Worm (Caenorhabditis elegans) whole organism, L3 larva: ENCODE results near the gene F54D5.15.

Source experiments
- R02D3.7 ChIP-seq: fragments of 150-350 bp; optimal IDR thresholded peaks from 2 replicates; lab custom pipeline; 2014; ENCODE audit warnings: missing biosample characterization, missing genetic modification characterization
- ZK546.5 ChIP-seq: sonication (generic microtip); optimal IDR thresholded peaks from 2 replicates; lab custom pipeline; 2017; ENCODE audit warnings: missing biosample characterization, missing genetic modification characterization
- aly-2 ChIP-seq: fragments of 150-350 bp; optimal IDR thresholded peaks from 2 replicates; lab custom pipeline; 2014; ENCODE audit warnings: missing biosample characterization, missing genetic modification characterization
- ama-1 ChIP-seq: fragments of 150-350 bp; optimal IDR thresholded peaks from 2 replicates; lab custom pipeline; 2018
- ceh-16 ChIP-seq: sonication (generic microtip); optimal IDR thresholded peaks from 2 replicates; lab custom pipeline; 2017; ENCODE audit warnings: missing biosample characterization, missing genetic modification characterization
- ceh-28 ChIP-seq: fragments of 150-350 bp; optimal IDR thresholded peaks from 2 replicates; lab custom pipeline; 2014; ENCODE audit warnings: missing biosample characterization, missing genetic modification reagents, missing genetic modification characterization
- ceh-9 ChIP-seq: sonication (generic microtip); optimal IDR thresholded peaks from 2 replicates; lab custom pipeline; 2018; ENCODE audit warnings: missing biosample characterization, missing genetic modification characterization
- daf-12 ChIP-seq: fragments of 150-350 bp; optimal IDR thresholded peaks from 2 replicates; lab custom pipeline; 2014; ENCODE audit warnings: missing biosample characterization, missing genetic modification reagents, missing genetic modification characterization
- egl-27 ChIP-seq: sonication (generic microtip); optimal IDR thresholded peaks from 4 replicates; lab custom pipeline; 2017; ENCODE audit warnings: missing biosample characterization, missing genetic modification reagents, missing genetic modification characterization
- egl-5 ChIP-seq: fragments of 150-350 bp; optimal IDR thresholded peaks from 2 replicates; lab custom pipeline; 2017; ENCODE audit warnings: missing biosample characterization, missing genetic modification reagents, missing genetic modification characterization, inconsistent platforms
- elt-1 ChIP-seq: fragments of 150-350 bp; optimal IDR thresholded peaks from 2 replicates; lab custom pipeline; 2014; ENCODE audit warnings: missing biosample characterization, missing genetic modification characterization
- elt-2 ChIP-seq: sonication (generic microtip); optimal IDR thresholded peaks from 2 replicates; lab custom pipeline; 2016; ENCODE audit warnings: missing genetic modification reagents, mild to moderate bottlenecking, missing genetic modification characterization, missing compliant biosample characterization
- elt-3 ChIP-seq, 3 experiments: fragments of 150-350 bp in 1 of 3; sonication (generic microtip) in 2 of 3; optimal IDR thresholded peaks; 2 replicates in 2 of 3; 4 replicates in 1 of 3; lab custom pipeline; 2014 to 2017; ENCODE audit warnings: missing biosample characterization in 3 of 3, missing genetic modification characterization in 3 of 3
- eor-1 ChIP-seq, 2 experiments: fragments of 150-350 bp; optimal IDR thresholded peaks; 2 replicates each; lab custom pipeline; 2014 to 2018; ENCODE audit warnings: missing biosample characterization in 2 of 2, missing genetic modification characterization in 2 of 2
- fkh-2 ChIP-seq: fragments of 150-350 bp; optimal IDR thresholded peaks from 2 replicates; lab custom pipeline; 2014; ENCODE audit warnings: missing biosample characterization, missing genetic modification reagents, missing genetic modification characterization
- hmg-11 ChIP-seq: sonication (generic microtip); optimal IDR thresholded peaks from 2 replicates; lab custom pipeline; 2016; ENCODE audit warnings: missing genetic modification characterization, missing compliant biosample characterization
- jun-1 ChIP-seq: fragments of 150-350 bp; optimal IDR thresholded peaks from 2 replicates; lab custom pipeline; 2014; ENCODE audit warnings: missing biosample characterization, missing genetic modification reagents, missing genetic modification characterization
- lin-15B ChIP-seq: fragments of 150-350 bp; optimal IDR thresholded peaks from 2 replicates; lab custom pipeline; 2014; ENCODE audit warnings: missing biosample characterization, missing genetic modification characterization
- lin-39 ChIP-seq: fragments of 150-350 bp; optimal IDR thresholded peaks from 2 replicates; lab custom pipeline; 2018; ENCODE audit warnings: missing biosample characterization, missing genetic modification reagents, missing genetic modification characterization
- lsy-12 ChIP-seq: sonication (generic microtip); optimal IDR thresholded peaks from 2 replicates; lab custom pipeline; 2016; ENCODE audit warnings: mild to moderate bottlenecking, missing genetic modification characterization, missing compliant biosample characterization
- mdl-1 ChIP-seq: fragments of 150-350 bp; optimal IDR thresholded peaks from 2 replicates; lab custom pipeline; 2014; ENCODE audit warnings: missing biosample characterization, missing genetic modification characterization
- mml-1 ChIP-seq: fragments of 150-350 bp; sonication (generic microtip); optimal IDR thresholded peaks from 3 replicates; lab custom pipeline; 2014; ENCODE audit warnings: missing biosample characterization, missing genetic modification characterization
- nfya-1 ChIP-seq: sonication (generic microtip); optimal IDR thresholded peaks from 2 replicates; lab custom pipeline; 2017; ENCODE audit warnings: missing genetic modification characterization, mild to moderate bottlenecking, missing compliant biosample characterization, antibody characterized with exemption, moderate library complexity; ENCODE audit not compliant: insufficient read depth
- nhr-11 ChIP-seq: fragments of 150-350 bp; optimal IDR thresholded peaks from 2 replicates; lab custom pipeline; 2014; ENCODE audit warnings: missing biosample characterization, missing genetic modification characterization
- nhr-12 ChIP-seq: fragments of 150-350 bp; optimal IDR thresholded peaks from 2 replicates; lab custom pipeline; 2014; ENCODE audit warnings: missing biosample characterization, missing genetic modification characterization
- nhr-23 ChIP-seq: fragments of 150-350 bp; optimal IDR thresholded peaks from 2 replicates; lab custom pipeline; 2014; ENCODE audit warnings: missing biosample characterization, missing genetic modification reagents, missing genetic modification characterization
- nhr-237 ChIP-seq: fragments of 150-350 bp; optimal IDR thresholded peaks from 2 replicates; lab custom pipeline; 2014; ENCODE audit warnings: missing biosample characterization, missing genetic modification characterization
- nhr-25 ChIP-seq: sonication (generic microtip); optimal IDR thresholded peaks from 2 replicates; lab custom pipeline; 2017; ENCODE audit warnings: missing biosample characterization, missing genetic modification characterization
- nhr-43 ChIP-seq: sonication (generic microtip); optimal IDR thresholded peaks from 2 replicates; lab custom pipeline; 2016; ENCODE audit warnings: mild to moderate bottlenecking, missing genetic modification characterization, missing compliant biosample characterization; ENCODE audit not compliant: poor library complexity, severe bottlenecking
- nhr-67 ChIP-seq: fragments of 150-350 bp; optimal IDR thresholded peaks from 2 replicates; lab custom pipeline; 2014; ENCODE audit warnings: missing biosample characterization, missing genetic modification characterization
- nhr-76 ChIP-seq: fragments of 150-350 bp; sonication (generic microtip); optimal IDR thresholded peaks from 5 replicates; lab custom pipeline; 2014; ENCODE audit warnings: missing biosample characterization, missing genetic modification characterization
- pha-4 ChIP-seq: fragments of 150-350 bp; optimal IDR thresholded peaks from 2 replicates; lab custom pipeline; 2014; ENCODE audit warnings: missing biosample characterization, missing genetic modification reagents, missing genetic modification characterization
- pqm-1 ChIP-seq: fragments of 150-350 bp; optimal IDR thresholded peaks from 2 replicates; lab custom pipeline; 2017; ENCODE audit warnings: missing biosample characterization, missing genetic modification characterization, inconsistent platforms
- sea-2 ChIP-seq: fragments of 150-350 bp; sonication (generic microtip); optimal IDR thresholded peaks from 4 replicates; lab custom pipeline; 2014; ENCODE audit warnings: missing biosample characterization, missing genetic modification reagents, missing genetic modification characterization
- snpc-4 ChIP-seq: fragments of 150-350 bp; optimal IDR thresholded peaks from 2 replicates; lab custom pipeline; 2014; ENCODE audit warnings: missing biosample characterization, missing genetic modification characterization
- tbx-2 ChIP-seq: sonication (generic microtip); optimal IDR thresholded peaks from 2 replicates; lab custom pipeline; 2016; ENCODE audit warnings: mild to moderate bottlenecking, missing genetic modification characterization, missing compliant biosample characterization
- unc-62 ChIP-seq: fragments of 150-350 bp; sonication (generic microtip); optimal IDR thresholded peaks from 4 replicates; lab custom pipeline; 2014; ENCODE audit warnings: missing biosample characterization, missing genetic modification reagents, missing genetic modification characterization
- zag-1 ChIP-seq: fragments of 150-350 bp; optimal IDR thresholded peaks from 2 replicates; lab custom pipeline; 2014; ENCODE audit warnings: missing biosample characterization, missing genetic modification characterization

F54D5.15 gene

ce11 chrII:11544714-11545113, 19.3 kb downstream of the F54D5.15 start, which contains the start of gene F54D5.9:
F54D5.9 (minus strand) TSS chrII:11544828.
- no peak for TF ChIP-seq ceh-28 (tag; lab: Kevin White, UChicago)
- TF ChIP-seq ama-1 (lab: Kevin White, UChicago): peak; percentile 3

DNA sequence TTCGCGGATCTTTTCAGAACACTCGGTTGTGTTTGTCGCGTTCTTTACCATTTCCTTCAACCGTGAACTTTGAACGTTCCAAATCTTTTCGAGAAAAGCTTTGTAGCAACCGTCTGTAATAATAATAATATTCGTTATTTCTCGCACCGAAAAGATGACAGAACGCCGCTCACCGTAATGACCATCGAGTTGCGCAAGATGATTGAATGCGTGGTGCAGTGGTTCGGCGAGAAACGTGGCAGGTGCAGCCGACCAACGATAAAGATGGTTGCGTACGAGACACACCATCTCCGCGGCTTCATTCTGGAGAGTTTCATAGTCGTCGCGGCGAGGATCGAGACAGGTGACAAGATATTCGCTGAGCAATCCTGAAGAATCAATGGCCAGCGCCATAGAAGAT, 21.1 kb downstream of the F54D5.15 start:
- TF ChIP-seq nhr-11 (tag; lab: Kevin White, UChicago): no peak
- no peak for TF ChIP-seq lin-39 (tag; lab: Kevin White, UChicago)
- TF ChIP-seq mml-1 (tag; lab: Kevin White, UChicago): no peak
- TF ChIP-seq elt-3 (tag; optimal IDR thresholded peaks at IDR 0.05; lab: Kevin White, UChicago): no peak
- TF ChIP-seq daf-12 (tag; lab: Kevin White, UChicago): no peak
- TF ChIP-seq elt-1: no peak
- TF ChIP-seq egl-5: no peak
- no peak for TF ChIP-seq R02D3.7 (tag; lab: Kevin White, UChicago)
- no peak for TF ChIP-seq egl-27 (tag; lab: Kevin White, UChicago)
- TF ChIP-seq lsy-12 (tag; lab: Kevin White, UChicago): no peak

DNA sequence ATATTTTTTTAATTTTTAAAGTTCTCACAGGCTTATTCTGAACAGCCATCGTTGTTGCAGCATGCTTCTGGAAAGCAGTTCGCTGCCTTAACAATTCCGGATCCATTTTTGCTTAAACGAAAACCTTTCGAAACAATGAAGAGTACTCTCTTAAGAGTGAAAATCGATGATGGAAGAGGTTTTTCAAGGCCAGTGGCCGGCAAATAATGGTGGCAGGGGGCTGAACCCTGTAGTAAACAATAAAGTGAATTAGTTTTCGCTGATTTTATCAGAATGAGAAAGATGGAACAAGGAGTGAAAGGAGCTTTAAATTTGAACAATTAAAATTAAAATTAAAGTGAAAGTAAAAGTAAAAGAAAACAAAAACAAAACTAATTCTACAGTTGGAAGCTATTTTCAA, 21.6 kb downstream of the F54D5.15 start, which contains the start of gene gtf-2E2:
Gene gtf-2E2, minus strand, starts transcription at position 111 of the 400 bp plus-strand sequence.
- TF ChIP-seq lin-39 (tag; lab: Kevin White, UChicago) (peak; percentile 55), egl-5 (no peak), mml-1 (tag; lab: Kevin White, UChicago) (no peak), lsy-12 (tag; lab: Kevin White, UChicago) (no peak), eor-1 (tag; optimal IDR thresholded peaks at IDR 0.05; lab: Kevin White, UChicago) (no peak), ceh-16 (tag; lab: Kevin White, UChicago) (no peak), nhr-76 (tag; lab: Kevin White, UChicago) (no peak), nhr-237 (tag; lab: Kevin White, UChicago) (no peak), pha-4 (peak; percentile 37), daf-12 (tag; lab: Kevin White, UChicago) (no peak), nhr-11 (tag; lab: Kevin White, UChicago) (no peak), ZK546.5 (tag; lab: Kevin White, UChicago) (no peak), sea-2 (no peak), lin-15B (tag; lab: Kevin White, UChicago) (peak; percentile 31), nfya-1 (tag; lab: Kevin White, UChicago) (peak; percentile 44), ceh-9 (tag; lab: Kevin White, UChicago) (no peak), jun-1 (tag; lab: Kevin White, UChicago) (no peak), nhr-25 (tag; lab: Kevin White, UChicago) (peak; percentile 10), nhr-23 (tag; lab: Kevin White, UChicago) (no peak), elt-2 (tag; lab: Kevin White, UChicago) (no peak), tbx-2 (tag; lab: Kevin White, UChicago) (no peak), zag-1 (tag; lab: Kevin White, UChicago) (no peak), ceh-28 (tag; lab: Kevin White, UChicago) (peak; percentile 34), nhr-67 (no peak), fkh-2 (tag; lab: Kevin White, UChicago) (no peak), mdl-1 (tag; lab: Kevin White, UChicago) (no peak), hmg-11 (peak; percentile 42), nhr-43 (tag; lab: Kevin White, UChicago) (no peak), snpc-4 (tag; lab: Kevin White, UChicago) (peak; percentile 56), egl-27 (tag; lab: Kevin White, UChicago) (no peak), aly-2 (tag; lab: Kevin White, UChicago) (no peak), nhr-12 (tag; lab: Kevin White, UChicago) (no peak), unc-62 (no peak), elt-1 (peak; percentile 17), pqm-1 (tag; lab: Kevin White, UChicago) (no peak), ama-1 (lab: Kevin White, UChicago) (no peak)
